Fruit fly (Drosophila melanogaster) whole organism: ENCODE data around the gene CG17931.
A peak's percentile ranks its signal among the peaks of the same experiment; 100 is the strongest.

Experiments used
- CG8478 ChIP-seq: fragments of >200 bp; optimal IDR thresholded peaks from 2 replicates; lab custom pipeline; 2018; ENCODE audit warnings: inconsistent platforms
- Dll ChIP-seq: fragments of >200 bp; optimal IDR thresholded peaks from 2 replicates; lab custom pipeline; 2017
- EcR ChIP-seq, 2 experiments: fragments of >200 bp; optimal IDR thresholded peaks; 2 replicates each; lab custom pipeline; 2017; ENCODE audit warnings: missing biosample characterization in 2 of 2, missing genetic modification characterization in 2 of 2, missing genetic modification reagents in 2 of 2
- pan ChIP-seq: fragments of >200 bp; optimal IDR thresholded peaks from 2 replicates; lab custom pipeline; 2017
- psq ChIP-seq: fragments of >200 bp; optimal IDR thresholded peaks from 2 replicates; lab custom pipeline; 2017
- usp ChIP-seq: fragments of >200 bp; optimal IDR thresholded peaks from 2 replicates; lab custom pipeline; 2017; ENCODE audit warnings: missing biosample characterization, missing genetic modification characterization, mixed read lengths

Gene CG17931

dm6 chr3R:16334329-16334728 is 24.9 kb downstream of the CG17931 start:
- TF ChIP-seq psq (lab: Kevin White, UChicago) (no peak), EcR (GFP tag; optimal IDR thresholded peaks at IDR 0.05; lab: Kevin White, UChicago) (no peak), Dll (no peak), pan (lab: Kevin White, UChicago) (no peak), CG8478 (lab: Kevin White, UChicago) (no peak), usp (GFP tag; lab: Kevin White, UChicago) (no peak)

DNA sequence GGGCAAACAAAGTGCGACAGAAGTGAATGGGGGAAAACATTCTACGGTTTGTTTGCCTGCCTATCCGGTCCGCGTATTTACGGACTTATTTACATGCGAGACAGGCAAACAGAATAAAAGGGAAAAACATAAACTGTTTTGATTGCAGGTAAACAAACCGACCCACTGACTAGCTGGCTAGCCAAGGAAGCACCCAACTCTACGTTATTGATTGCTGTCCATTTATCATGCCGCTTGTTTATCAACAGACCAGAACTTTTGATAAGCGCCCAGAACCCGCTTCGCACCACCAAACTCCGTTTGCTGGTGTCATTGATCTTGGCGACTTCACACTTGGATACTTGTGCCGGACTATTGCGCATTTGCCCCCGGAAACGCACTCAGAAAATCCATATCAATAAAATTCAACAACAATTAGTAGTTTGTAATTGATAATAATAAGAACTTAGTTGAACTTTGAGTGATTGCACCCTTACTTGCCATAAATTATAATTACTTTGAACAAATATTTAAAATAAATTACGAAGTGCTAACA is 27.4 kb downstream of the CG17931 start:
- TF ChIP-seq CG8478 (lab: Kevin White, UChicago) (no peak), EcR (GFP tag; optimal IDR thresholded peaks at IDR 0.05; lab: Kevin White, UChicago) (peak in 1 of 2 experiments; percentile 16)

DNA sequence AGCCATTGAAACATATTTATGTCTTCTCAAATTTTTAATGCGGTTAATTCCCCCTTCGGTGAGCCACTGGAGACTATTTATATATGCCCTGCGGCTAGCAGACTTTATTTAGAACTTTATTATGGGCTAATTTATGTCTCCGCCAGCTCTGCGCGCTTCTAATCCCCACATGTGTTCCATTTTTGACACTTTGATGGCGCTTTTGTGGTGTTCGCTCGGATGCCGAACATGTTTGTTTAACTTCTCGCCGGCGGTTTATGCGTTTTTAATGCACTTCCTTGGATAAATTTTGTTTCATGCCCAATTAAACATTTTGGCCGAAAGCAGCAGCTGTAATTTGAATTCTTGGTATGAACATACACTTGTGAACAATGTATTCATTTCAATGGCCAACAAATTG is 29.5 kb downstream of the CG17931 start:
- no peak for TF ChIP-seq psq (lab: Kevin White, UChicago)
- no peak for TF ChIP-seq usp (GFP tag; lab: Kevin White, UChicago)
- no peak for TF ChIP-seq CG8478 (lab: Kevin White, UChicago)
- no peak for TF ChIP-seq pan (lab: Kevin White, UChicago)
- TF ChIP-seq EcR (GFP tag; optimal IDR thresholded peaks at IDR 0.05; lab: Kevin White, UChicago): no peak
- no peak for TF ChIP-seq Dll

dm6 chr3R:16327549-16327948 is 31.7 kb downstream of the CG17931 start, which contains the start of gene CG17930:
Gene CG17930, plus strand, starts transcription at chr3R:16327849.
- TF ChIP-seq EcR (GFP tag; optimal IDR thresholded peaks at IDR 0.05; lab: Kevin White, UChicago) (no peak), pan (lab: Kevin White, UChicago) (no peak), CG8478 (lab: Kevin White, UChicago) (no peak), Dll (no peak), psq (lab: Kevin White, UChicago) (no peak), usp (GFP tag; lab: Kevin White, UChicago) (no peak)

DNA sequence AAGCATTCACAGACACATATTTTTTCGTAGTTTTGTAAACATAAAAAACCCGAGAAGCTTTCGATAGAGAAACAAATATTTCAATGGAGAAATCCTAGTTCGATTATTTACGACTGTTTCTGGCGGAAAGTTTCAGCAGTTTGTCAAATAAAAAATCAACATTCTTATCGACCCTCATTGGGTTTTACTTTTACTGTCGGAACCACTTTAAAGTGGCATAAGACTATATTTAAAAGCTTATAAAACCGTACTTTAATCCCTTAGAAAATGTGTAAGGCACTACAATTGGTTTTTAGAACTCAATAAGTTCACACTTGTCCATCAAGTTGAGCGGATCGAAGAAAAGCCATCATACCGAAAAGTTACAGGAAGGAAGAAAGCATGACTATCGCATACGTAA is 34.1 kb downstream of the CG17931 start, which contains the start of gene CG17929:
TSS of gene CG17929 (plus strand) at position 301 of the 400 bp plus-strand sequence.
- no peak for TF ChIP-seq EcR (GFP tag; optimal IDR thresholded peaks at IDR 0.05; lab: Kevin White, UChicago)
- no peak for TF ChIP-seq psq (lab: Kevin White, UChicago)
- TF ChIP-seq Dll: no peak
- TF ChIP-seq pan (lab: Kevin White, UChicago): no peak
- no peak for TF ChIP-seq CG8478 (lab: Kevin White, UChicago)
- TF ChIP-seq usp (GFP tag; lab: Kevin White, UChicago): no peak

- no peak for TF ChIP-seq pan (lab: Kevin White, UChicago)
- no peak for TF ChIP-seq psq (lab: Kevin White, UChicago)
- TF ChIP-seq EcR (GFP tag; optimal IDR thresholded peaks at IDR 0.05; lab: Kevin White, UChicago): no peak
- TF ChIP-seq Dll: no peak
- TF ChIP-seq usp (GFP tag; lab: Kevin White, UChicago): no peak
- no peak for TF ChIP-seq CG8478 (lab: Kevin White, UChicago)
These were observed 36.2 kb downstream of the CG17931 start, which contains the start of gene CG6901 for dm6 chr3R:16323093-16323492. Gene CG6901, plus strand, starts transcription at chr3R:16323415.

- TF ChIP-seq pan (lab: Kevin White, UChicago) (no peak), psq (lab: Kevin White, UChicago) (no peak), Dll (no peak), usp (GFP tag; lab: Kevin White, UChicago) (no peak), EcR (GFP tag; optimal IDR thresholded peaks at IDR 0.05; lab: Kevin White, UChicago) (no peak), CG8478 (lab: Kevin White, UChicago) (no peak)
These were observed 37.7 kb downstream of the CG17931 start, which contains the start of gene CG44044 for dm6 chr3R:16321538-16321937. Gene CG44044, plus strand, starts transcription at chr3R:16321838.

- TF ChIP-seq usp (GFP tag; lab: Kevin White, UChicago) (no peak), psq (lab: Kevin White, UChicago) (no peak), EcR (GFP tag; optimal IDR thresholded peaks at IDR 0.05; lab: Kevin White, UChicago) (no peak), CG8478 (lab: Kevin White, UChicago) (no peak), Dll (no peak), pan (lab: Kevin White, UChicago) (no peak)
These were observed 42.5 kb downstream of the CG17931 start for dm6 chr3R:16316747-16317146.

- TF ChIP-seq Dll (no peak), pan (lab: Kevin White, UChicago) (no peak), usp (GFP tag; lab: Kevin White, UChicago) (no peak), CG8478 (lab: Kevin White, UChicago) (no peak), psq (lab: Kevin White, UChicago) (no peak), EcR (GFP tag; optimal IDR thresholded peaks at IDR 0.05; lab: Kevin White, UChicago) (no peak)
These were observed 49.2 kb downstream of the CG17931 start for dm6 chr3R:16310081-16310493.

dm6 chr3R:16309302-16310080 is 49.8 kb downstream of the CG17931 start:
- TF ChIP-seq pan (lab: Kevin White, UChicago) (no peak), Dll (no peak), EcR (GFP tag; optimal IDR thresholded peaks at IDR 0.05; lab: Kevin White, UChicago) (no peak)

DNA sequence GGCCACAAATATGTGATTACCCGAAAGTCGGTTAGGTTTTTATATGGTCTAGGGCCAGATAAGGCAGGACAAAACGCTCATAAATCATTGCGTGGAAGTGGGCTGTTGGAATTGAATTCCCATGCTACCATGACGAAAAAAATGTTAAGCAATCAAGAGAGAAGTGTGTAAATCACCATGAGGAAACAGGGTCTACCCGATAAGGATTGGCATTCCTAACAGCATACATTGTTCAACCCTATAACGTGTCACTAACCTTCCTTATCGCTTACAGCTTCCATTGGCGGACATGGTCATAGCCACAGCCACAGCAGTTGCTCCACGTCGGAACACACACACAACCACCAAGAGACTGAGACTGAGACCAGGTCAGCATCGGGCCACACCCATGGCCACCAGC is 51.2 kb downstream of the CG17931 start:
- TF ChIP-seq pan (lab: Kevin White, UChicago): no peak
- no peak for TF ChIP-seq EcR (GFP tag; optimal IDR thresholded peaks at IDR 0.05; lab: Kevin White, UChicago)
- no peak for TF ChIP-seq usp (GFP tag; lab: Kevin White, UChicago)
- no peak for TF ChIP-seq psq (lab: Kevin White, UChicago)
- no peak for TF ChIP-seq CG8478 (lab: Kevin White, UChicago)
- no peak for TF ChIP-seq Dll
